Fruit fly (Drosophila melanogaster): Measurements from ENCODE around the gene CG11251.

The CG11251 gene

DNA sequence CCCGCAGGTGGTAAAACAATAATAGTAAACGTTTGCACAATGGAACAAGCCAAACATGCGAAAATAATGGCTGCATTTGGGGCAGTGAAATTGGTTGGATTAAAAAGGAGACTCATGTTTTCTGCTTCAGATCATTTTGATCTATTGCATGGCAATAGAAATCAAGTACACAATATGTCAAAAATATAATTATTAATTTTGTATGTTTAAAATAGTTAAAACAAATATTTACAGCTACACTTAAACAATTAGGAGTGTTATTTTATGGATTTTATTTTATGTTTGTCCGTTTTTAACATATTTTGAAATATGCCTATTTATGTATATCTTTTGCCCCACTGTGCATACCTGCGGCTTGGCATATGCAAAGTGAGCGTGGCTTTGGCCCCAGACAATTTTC lies 23.5 kb downstream of the CG11251 start:
- TF ChIP-seq EcR (GFP tag; optimal IDR thresholded peaks at IDR 0.05) (no peak), CG8478 (optimal IDR thresholded peaks at IDR 0.05) (no peak), psq (optimal IDR thresholded peaks at IDR 0.05) (no peak), pan (optimal IDR thresholded peaks at IDR 0.05) (no peak), Dll (optimal IDR thresholded peaks at IDR 0.05) (no peak), usp (GFP tag; optimal IDR thresholded peaks at IDR 0.05) (no peak)

DNA sequence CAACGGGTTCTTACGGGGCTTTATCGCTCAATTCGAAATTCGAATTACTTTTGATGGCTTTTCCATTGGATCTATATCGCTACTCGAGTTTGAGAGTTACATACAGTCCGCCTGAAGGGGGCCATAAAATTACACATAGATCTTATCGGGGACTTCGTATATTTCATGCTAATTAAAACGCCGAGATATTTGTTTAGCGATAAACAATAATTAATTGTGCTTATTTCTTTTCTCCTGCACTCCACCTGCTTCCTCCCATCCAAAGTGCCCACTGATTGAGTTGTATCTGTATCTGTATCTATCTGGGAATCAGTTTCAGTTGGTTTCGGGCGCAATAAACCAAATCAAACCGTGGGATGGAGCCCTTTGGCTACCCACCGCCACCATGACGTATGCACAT lies 24.1 kb downstream of the CG11251 start:
- TF ChIP-seq usp (GFP tag; optimal IDR thresholded peaks at IDR 0.05) (no peak), pan (optimal IDR thresholded peaks at IDR 0.05) (no peak), Dll (optimal IDR thresholded peaks at IDR 0.05) (no peak), psq (optimal IDR thresholded peaks at IDR 0.05) (no peak), EcR (GFP tag; optimal IDR thresholded peaks at IDR 0.05) (no peak), CG8478 (optimal IDR thresholded peaks at IDR 0.05) (no peak)

DNA sequence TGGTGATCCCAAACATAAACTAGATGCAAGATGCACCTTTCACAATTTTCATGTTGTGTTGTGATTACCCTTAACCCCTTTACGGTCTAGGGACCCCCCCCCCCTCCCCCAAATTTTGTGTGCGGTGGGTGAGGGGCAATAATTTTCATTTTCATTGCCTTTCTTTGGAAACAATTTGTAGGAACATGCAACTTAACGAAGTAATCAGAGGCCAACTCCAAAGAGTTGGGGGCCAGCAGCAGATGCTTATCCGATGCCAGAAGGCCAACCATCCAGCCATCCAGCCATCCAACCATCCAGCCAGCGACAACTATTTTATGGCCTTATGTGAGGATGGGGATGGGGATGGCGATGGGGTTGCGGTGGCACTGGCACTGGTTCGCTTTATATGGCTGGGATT lies 24.8 kb downstream of the CG11251 start:
- TF ChIP-seq usp (GFP tag; optimal IDR thresholded peaks at IDR 0.05): no peak
- TF ChIP-seq CG8478 (optimal IDR thresholded peaks at IDR 0.05): no peak

DNA sequence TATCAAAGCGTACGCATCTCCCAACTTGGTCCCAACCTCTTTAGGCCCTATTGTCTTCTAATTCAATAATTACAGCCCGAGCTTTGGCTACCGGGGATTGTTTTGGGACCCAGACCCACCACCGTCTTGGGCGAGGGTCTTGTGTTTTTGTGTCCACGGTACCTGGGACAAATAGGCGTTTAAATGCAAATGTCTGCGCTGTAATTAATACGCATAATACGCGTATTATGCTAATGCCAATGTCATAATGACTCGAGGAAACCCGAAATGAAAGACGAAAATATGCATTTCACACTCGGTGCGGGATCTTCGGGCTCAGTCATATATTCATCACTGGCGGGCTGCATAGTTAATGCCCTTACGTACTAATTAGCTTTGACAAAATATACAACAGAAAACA lies 25.4 kb downstream of the CG11251 start:
- no peak for TF ChIP-seq Dll (optimal IDR thresholded peaks at IDR 0.05)
- no peak for TF ChIP-seq EcR (GFP tag; optimal IDR thresholded peaks at IDR 0.05)
- no peak for TF ChIP-seq psq (optimal IDR thresholded peaks at IDR 0.05)
- TF ChIP-seq pan (optimal IDR thresholded peaks at IDR 0.05): no peak
- no peak for TF ChIP-seq CG8478 (optimal IDR thresholded peaks at IDR 0.05)
- no peak for TF ChIP-seq usp (GFP tag; optimal IDR thresholded peaks at IDR 0.05)

DNA sequence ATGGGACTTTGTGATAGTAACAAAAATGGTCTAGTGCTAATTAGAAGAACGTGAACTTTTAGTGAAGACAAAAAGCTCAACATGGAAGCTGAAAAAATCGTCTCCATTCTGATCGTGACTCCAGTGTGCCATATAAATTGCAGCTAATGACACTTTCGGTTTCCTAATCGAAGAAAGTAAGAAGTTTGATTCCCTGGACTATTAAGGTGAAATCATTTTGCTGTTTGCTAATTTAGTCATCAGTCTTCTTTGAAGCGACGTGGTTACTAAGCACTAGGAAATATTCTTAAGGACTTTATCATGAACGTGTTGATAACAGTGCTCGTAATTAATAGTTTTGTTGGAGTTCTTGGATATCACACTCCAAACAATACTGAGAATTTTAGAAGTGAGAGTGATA lies 27.0 kb downstream of the CG11251 start, which contains the start of gene CG34429:
TSS of gene CG34429 (plus strand) at position 301 of the 400 bp plus-strand sequence.
- TF ChIP-seq psq (optimal IDR thresholded peaks at IDR 0.05) (no peak), pan (optimal IDR thresholded peaks at IDR 0.05) (no peak), CG8478 (optimal IDR thresholded peaks at IDR 0.05) (no peak), Dll (optimal IDR thresholded peaks at IDR 0.05) (no peak), usp (GFP tag; optimal IDR thresholded peaks at IDR 0.05) (no peak), EcR (GFP tag; optimal IDR thresholded peaks at IDR 0.05) (no peak)

DNA sequence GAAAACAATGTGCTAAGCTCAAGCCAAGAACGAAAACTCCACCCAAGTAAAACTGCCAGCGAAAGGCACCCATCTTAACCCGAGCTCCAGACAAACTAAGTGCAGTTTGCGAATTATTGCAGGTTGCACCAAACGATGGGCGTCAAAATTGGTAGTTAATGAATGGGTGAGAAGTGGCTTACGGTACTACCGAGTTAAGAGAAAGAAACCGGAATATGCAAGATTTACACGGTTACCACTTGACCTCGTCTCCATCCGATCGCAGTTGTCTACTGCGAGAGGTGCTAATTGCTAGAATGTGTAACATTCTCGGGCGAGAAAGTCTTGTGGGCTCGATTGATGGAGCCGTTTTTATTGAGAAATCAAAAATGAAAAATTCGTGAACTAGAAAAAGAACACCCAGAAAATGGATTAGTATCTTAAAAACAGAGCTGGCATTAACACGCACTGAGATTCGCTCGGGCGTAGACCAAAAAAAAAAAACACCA lies 28.4 kb downstream of the CG11251 start, which contains the start of the genes CG14115 and CG34428:
TSS of gene CG14115 (minus strand) at position 101 of the 488 bp plus-strand sequence.
TSS of gene CG34428 (plus strand) at position 438 of the 488 bp plus-strand sequence.
- TF ChIP-seq EcR (GFP tag; optimal IDR thresholded peaks at IDR 0.05) (no peak), usp (GFP tag; optimal IDR thresholded peaks at IDR 0.05) (no peak), CG8478 (optimal IDR thresholded peaks at IDR 0.05) (no peak), pan (optimal IDR thresholded peaks at IDR 0.05) (no peak), psq (optimal IDR thresholded peaks at IDR 0.05) (no peak), Dll (optimal IDR thresholded peaks at IDR 0.05) (no peak)

DNA sequence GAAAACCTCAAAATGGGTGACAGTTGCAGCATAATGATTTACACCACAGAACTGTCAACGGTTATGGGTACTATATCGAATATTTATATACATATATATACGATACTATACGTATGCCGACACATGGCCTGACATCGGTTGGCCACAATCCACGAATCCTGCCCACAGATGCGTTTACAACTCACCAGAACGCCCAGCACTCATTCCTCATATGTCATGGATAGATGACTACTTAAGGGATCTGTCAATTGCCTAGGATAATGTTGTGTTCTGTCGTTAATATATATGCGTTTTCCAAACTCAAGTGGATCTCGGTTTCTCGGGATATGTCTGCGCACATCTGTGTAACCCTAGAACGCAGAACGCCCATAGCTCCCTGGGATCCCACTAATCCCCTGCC lies 31.3 kb downstream of the CG11251 start:
- no peak for TF ChIP-seq usp (GFP tag; optimal IDR thresholded peaks at IDR 0.05)
- no peak for TF ChIP-seq psq (optimal IDR thresholded peaks at IDR 0.05)
- no peak for TF ChIP-seq EcR (GFP tag; optimal IDR thresholded peaks at IDR 0.05)
- TF ChIP-seq Dll (optimal IDR thresholded peaks at IDR 0.05): no peak
- no peak for TF ChIP-seq pan (optimal IDR thresholded peaks at IDR 0.05)
- TF ChIP-seq CG8478 (optimal IDR thresholded peaks at IDR 0.05): no peak

DNA sequence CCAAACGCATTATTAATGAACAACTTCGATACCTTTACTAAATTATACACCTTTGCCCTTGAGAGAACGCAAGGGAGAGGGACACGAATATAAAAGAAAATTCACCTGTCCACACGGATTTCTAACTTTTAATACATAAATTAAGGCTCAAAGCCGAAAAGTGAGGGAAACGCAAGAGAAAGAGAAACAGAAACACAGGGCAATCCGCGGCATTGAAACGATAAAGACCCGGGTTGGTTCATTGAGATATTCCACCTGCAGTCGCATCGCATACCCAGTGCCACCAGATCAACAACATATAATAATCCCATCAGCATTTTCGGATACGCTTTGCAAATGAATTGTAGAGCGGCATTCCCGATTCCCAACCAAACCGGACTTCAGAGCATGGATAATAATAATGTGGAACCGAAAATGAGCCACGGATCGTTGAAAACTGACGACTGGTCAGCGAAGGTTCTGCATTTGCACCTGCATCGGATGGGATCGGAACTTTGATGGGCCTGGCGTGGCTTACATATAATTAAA lies 39.0 kb downstream of the CG11251 start:
- TF ChIP-seq pan (optimal IDR thresholded peaks at IDR 0.05): no peak
- no peak for TF ChIP-seq psq (optimal IDR thresholded peaks at IDR 0.05)
- TF ChIP-seq CG8478 (optimal IDR thresholded peaks at IDR 0.05): no peak
- TF ChIP-seq usp (GFP tag; optimal IDR thresholded peaks at IDR 0.05): no peak
- no peak for TF ChIP-seq EcR (GFP tag; optimal IDR thresholded peaks at IDR 0.05)
- no peak for TF ChIP-seq Dll (optimal IDR thresholded peaks at IDR 0.05)

DNA sequence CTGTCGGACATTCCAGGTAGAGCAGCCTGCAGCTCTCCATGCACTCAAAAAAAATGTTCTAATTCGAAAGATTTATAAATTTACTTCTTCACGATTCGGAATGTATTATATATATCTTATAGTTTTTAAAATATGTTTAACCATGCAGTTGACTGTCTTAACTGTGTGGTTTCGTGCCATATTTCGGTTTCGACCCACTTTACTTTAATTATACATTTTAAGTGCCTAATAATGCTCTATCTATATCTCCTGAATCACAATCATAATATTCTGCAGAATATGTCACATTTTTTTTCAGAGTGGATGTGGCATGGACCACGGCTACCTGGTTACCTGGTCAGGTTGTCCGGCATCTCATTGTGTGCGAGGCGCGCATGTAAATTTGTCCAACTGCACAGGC lies 40.1 kb downstream of the CG11251 start:
- no peak for TF ChIP-seq Dll (optimal IDR thresholded peaks at IDR 0.05)
- TF ChIP-seq usp (GFP tag; optimal IDR thresholded peaks at IDR 0.05): no peak
- TF ChIP-seq EcR (GFP tag; optimal IDR thresholded peaks at IDR 0.05): no peak
- no peak for TF ChIP-seq pan (optimal IDR thresholded peaks at IDR 0.05)
- no peak for TF ChIP-seq psq (optimal IDR thresholded peaks at IDR 0.05)
- TF ChIP-seq CG8478 (optimal IDR thresholded peaks at IDR 0.05): no peak

DNA sequence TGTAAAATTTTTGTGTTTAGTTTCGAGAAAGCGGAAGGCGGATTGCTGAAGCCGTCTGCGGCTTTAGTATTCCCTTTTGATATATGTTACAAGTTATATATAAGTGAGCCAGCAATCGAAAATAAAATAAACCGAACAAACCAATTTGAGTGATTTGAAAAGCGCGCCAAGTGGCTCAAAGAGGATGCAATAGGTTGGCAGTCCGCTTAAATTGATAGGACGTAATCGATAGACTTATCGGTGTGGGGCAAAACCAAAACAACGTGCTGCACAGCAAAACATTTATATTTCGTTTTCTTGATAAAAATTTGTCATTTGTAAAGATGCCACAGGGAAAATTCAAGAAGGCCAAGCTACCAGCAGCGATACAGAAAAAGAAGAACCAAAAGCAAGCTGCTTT lies 43.0 kb downstream of the CG11251 start, which contains the start of gene CG11279:
TSS of gene CG11279 (plus strand) at position 220 of the 400 bp plus-strand sequence.
- TF ChIP-seq psq (optimal IDR thresholded peaks at IDR 0.05): no peak
- no peak for TF ChIP-seq CG8478 (optimal IDR thresholded peaks at IDR 0.05)
- no peak for TF ChIP-seq EcR (GFP tag; optimal IDR thresholded peaks at IDR 0.05)
- no peak for TF ChIP-seq usp (GFP tag; optimal IDR thresholded peaks at IDR 0.05)
- TF ChIP-seq pan (optimal IDR thresholded peaks at IDR 0.05): no peak
- no peak for TF ChIP-seq Dll (optimal IDR thresholded peaks at IDR 0.05)

DNA sequence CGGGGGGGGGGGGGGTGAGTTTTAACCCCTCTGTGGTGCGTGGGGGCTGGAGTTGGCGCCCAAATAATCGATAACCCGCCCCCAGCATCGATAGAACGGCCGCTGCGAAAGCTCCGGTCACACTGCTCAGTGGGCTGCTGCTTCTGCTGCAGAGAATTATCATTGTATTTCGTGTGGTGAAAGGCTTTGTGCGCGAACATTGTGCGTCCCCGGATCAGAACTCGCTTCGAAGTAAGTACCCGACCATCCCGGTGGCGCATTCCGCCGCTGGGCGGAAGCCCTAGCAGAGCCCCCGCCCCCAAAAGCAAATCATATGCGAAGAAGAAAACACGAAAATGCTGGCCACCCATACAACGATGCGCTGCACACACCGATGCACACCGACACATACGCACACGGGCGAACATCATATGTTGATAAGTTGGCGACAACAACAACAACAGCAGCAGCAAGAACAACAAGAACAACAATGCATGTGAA lies 45.4 kb downstream of the CG11251 start, which contains the start of gene Syx13:
TSS of gene Syx13 (plus strand) at position 100 of the 480 bp plus-strand sequence.
- TF ChIP-seq CG8478 (optimal IDR thresholded peaks at IDR 0.05): no peak
- no peak for TF ChIP-seq EcR (GFP tag; optimal IDR thresholded peaks at IDR 0.05)

DNA sequence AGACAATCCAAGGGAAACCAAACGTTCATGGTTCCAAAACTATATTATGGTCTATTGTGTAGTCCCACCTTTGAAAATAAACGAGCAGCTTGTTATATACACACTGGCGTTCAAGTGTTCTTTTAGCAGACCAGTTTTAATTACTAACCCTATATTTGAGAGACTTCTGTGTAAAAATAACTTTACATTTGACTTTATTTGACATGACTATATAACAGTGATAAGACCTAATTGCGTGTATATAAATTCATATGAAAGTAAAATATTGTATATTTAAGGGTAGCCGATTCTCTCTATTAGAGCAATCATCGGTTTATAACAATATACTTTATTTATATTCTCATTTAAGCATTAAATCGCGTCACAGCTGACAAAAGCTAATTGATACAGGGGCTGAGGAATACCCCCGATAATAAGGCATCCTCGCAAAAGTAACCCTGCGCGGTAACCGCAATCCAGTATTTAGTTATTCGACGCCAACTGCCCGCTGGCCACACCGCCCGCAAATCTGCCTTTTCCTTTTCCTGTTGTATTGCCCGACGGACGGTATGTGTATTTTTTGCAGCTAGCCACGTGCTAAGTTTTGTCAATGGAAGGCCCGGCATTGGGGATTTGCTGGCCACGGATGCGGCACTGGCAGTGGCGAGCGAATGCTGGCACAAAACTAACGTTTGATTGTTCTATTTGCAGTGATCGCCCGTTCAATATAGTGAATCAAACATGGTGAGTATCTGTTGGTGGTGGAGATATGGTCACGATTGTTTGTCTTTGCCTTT lies 48.3 kb downstream of the CG11251 start, which contains the start of gene RpS4:
TSS of gene RpS4 (plus strand) at position 465 of the 776 bp plus-strand sequence.
- TF ChIP-seq Dll (optimal IDR thresholded peaks at IDR 0.05): no peak

All from whole organism.